Worm (Caenorhabditis elegans) whole organism, L1 larva: ENCODE results near the gene rpc-2.
A peak's percentile ranks its signal among the peaks of the same experiment; 100 is the strongest.

Experiments
- C34B4.2 ChIP-seq: sonication (generic microtip); optimal IDR thresholded peaks from 2 replicates; lab custom pipeline; 2017; ENCODE audit warnings: mild to moderate bottlenecking, missing genetic modification characterization, missing compliant biosample characterization
- ama-1 ChIP-seq: fragments of 150-350 bp; optimal IDR thresholded peaks from 2 replicates; lab custom pipeline; 2014
- fkh-4 ChIP-seq: sonication (generic microtip); optimal IDR thresholded peaks from 2 replicates; lab custom pipeline; 2016; ENCODE audit warnings: missing compliant biosample characterization, missing genetic modification characterization, borderline replicate concordance
- fos-1 ChIP-seq: fragments of 150-350 bp; optimal IDR thresholded peaks from 2 replicates; lab custom pipeline; 2014; ENCODE audit warnings: missing biosample characterization, missing genetic modification characterization
- grh-1 ChIP-seq: fragments of 200-800 bp; sonication (Bioruptor generic); IDR thresholded peaks from 2 replicates; pipeline ENCODE4 v1.3.6; 2022; ENCODE audit warnings: missing genetic modification reagents, missing genetic modification characterization, missing compliant biosample characterization
- irx-1 ChIP-seq: sonication (generic microtip); optimal IDR thresholded peaks from 2 replicates; lab custom pipeline; 2016; ENCODE audit warnings: missing genetic modification characterization, missing compliant biosample characterization
- lin-13 ChIP-seq: fragments of 150-350 bp; optimal IDR thresholded peaks from 2 replicates; lab custom pipeline; 2014; ENCODE audit warnings: missing biosample characterization, missing genetic modification reagents, missing genetic modification characterization
- lin-39 ChIP-seq: fragments of 150-350 bp; optimal IDR thresholded peaks from 2 replicates; lab custom pipeline; 2014; ENCODE audit warnings: missing biosample characterization, missing genetic modification reagents, missing genetic modification characterization
- mep-1 ChIP-seq: fragments of 150-350 bp; optimal IDR thresholded peaks from 2 replicates; lab custom pipeline; 2014; ENCODE audit warnings: missing biosample characterization, missing genetic modification characterization
- nhr-76 ChIP-seq: sonication (generic microtip); optimal IDR thresholded peaks from 2 replicates; lab custom pipeline; 2017; ENCODE audit warnings: missing biosample characterization, missing genetic modification characterization
- nhr-77 ChIP-seq: fragments of 150-350 bp; optimal IDR thresholded peaks from 2 replicates; lab custom pipeline; 2014; ENCODE audit warnings: missing biosample characterization, missing genetic modification characterization
- pqm-1 ChIP-seq: sonication (generic microtip); optimal IDR thresholded peaks from 3 replicates; lab custom pipeline; 2017; ENCODE audit warnings: missing biosample characterization, missing genetic modification characterization
- snpc-4 ChIP-seq: fragments of 150-350 bp; optimal IDR thresholded peaks from 2 replicates; lab custom pipeline; 2014; ENCODE audit warnings: missing biosample characterization, missing genetic modification characterization
- xbp-1 ChIP-seq: sonication (generic microtip); optimal IDR thresholded peaks from 2 replicates; lab custom pipeline; 2016; ENCODE audit warnings: missing genetic modification characterization, missing compliant biosample characterization

- peak; percentile 32 for TF ChIP-seq ama-1 (lab: Kevin White, UChicago)
- TF ChIP-seq snpc-4 (tag; lab: Kevin White, UChicago) = no peak
- TF ChIP-seq lin-13 (GFP tag; lab: Kevin White, UChicago) = no peak
- peak; percentile 2 for TF ChIP-seq xbp-1 (tag; lab: Kevin White, UChicago)
- no peak for TF ChIP-seq mep-1
- TF ChIP-seq lin-39 = no peak
- TF ChIP-seq pqm-1 = no peak
- TF ChIP-seq grh-1 = no peak
- TF ChIP-seq nhr-77 (tag; lab: Kevin White, UChicago) = peak; percentile 16
- TF ChIP-seq irx-1 (tag; lab: Kevin White, UChicago) = no peak
- no peak for TF ChIP-seq fos-1 (tag; lab: Kevin White, UChicago)
- TF ChIP-seq nhr-76 = no peak
- TF ChIP-seq C34B4.2 (tag; lab: Kevin White, UChicago) = no peak
- no peak for TF ChIP-seq fkh-4 (tag; lab: Kevin White, UChicago)
These were observed 7.6 kb downstream of the rpc-2 start, which contains the start of gene mlc-3 for ce11 chrIII:5564799-5565198.
